Fruit fly (Drosophila melanogaster) whole organism: ENCODE data around the gene Ass.

Experiments used
- Dll ChIP-seq: fragments of >200 bp; optimal IDR thresholded peaks from 2 replicates; lab custom pipeline; 2017
- EcR ChIP-seq, 2 experiments: fragments of >200 bp; optimal IDR thresholded peaks; 2 replicates each; lab custom pipeline; 2017; ENCODE audit warnings: missing biosample characterization in 2 of 2, missing genetic modification characterization in 2 of 2, missing genetic modification reagents in 2 of 2
- pan ChIP-seq: fragments of >200 bp; optimal IDR thresholded peaks from 2 replicates; lab custom pipeline; 2017
- psq ChIP-seq: fragments of >200 bp; optimal IDR thresholded peaks from 2 replicates; lab custom pipeline; 2017
- usp ChIP-seq: fragments of >200 bp; optimal IDR thresholded peaks from 2 replicates; lab custom pipeline; 2017; ENCODE audit warnings: missing biosample characterization, missing genetic modification characterization, mixed read lengths

DNA sequence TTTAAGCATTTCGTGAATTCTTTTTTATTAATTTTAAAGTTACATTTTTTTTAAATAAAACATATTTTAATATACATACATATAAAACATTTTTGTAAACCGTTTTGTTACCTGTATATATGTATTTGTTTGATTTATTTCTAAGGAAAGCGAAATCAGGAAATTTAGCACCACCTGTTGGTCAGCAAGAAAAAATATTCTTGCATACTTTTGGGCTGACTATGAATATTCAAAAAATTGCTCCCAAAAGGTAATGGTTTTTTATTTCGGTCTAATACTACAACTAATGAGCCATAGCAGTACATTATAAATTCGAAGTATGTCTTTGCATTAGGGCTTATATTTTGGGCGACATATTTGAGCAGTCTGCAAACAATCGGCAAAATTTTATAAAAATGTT, 39.4 kb upstream of the Ass start:
- TF ChIP-seq usp (GFP tag; lab: Kevin White, UChicago) (no peak), EcR (GFP tag; optimal IDR thresholded peaks at IDR 0.05; lab: Kevin White, UChicago) (no peak), Dll (no peak), psq (no peak), pan (no peak)
